Worm (Caenorhabditis elegans): ENCODE measurements around the gene F23F12.13.

DNA sequence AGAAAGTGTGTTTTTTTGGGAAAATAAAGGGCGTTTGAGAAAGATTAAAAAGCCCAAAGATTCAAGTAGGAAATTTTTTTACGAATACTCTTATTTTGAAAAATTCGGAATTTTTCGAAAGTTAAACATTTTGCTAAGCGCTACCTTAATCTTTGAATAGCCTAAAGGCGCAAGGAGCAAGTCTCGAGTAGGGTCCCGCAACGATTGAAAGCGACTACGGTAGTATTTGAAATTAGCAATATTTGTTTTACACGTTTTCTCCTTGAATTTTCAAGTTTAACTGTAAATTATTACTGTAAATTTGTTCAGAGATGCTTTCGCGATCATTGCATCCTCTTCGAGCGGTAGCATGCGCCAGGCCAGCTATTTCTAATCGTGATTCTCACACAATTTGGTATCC, 30.6 kb upstream of the F23F12.13 start, which contains the start of gene nduf-2.2:
- no peak for TF ChIP-seq unc-62 (GFP tag; optimal IDR thresholded peaks at IDR 0.05)
- TF ChIP-seq nhr-77 (tag; optimal IDR thresholded peaks at IDR 0.05): no peak
- no peak for TF ChIP-seq skn-1 (tag; optimal IDR thresholded peaks at IDR 0.05)
- TF ChIP-seq mdl-1 (tag; optimal IDR thresholded peaks at IDR 0.05): no peak
- TF ChIP-seq zag-1 (tag; optimal IDR thresholded peaks at IDR 0.05): no peak
- no peak for TF ChIP-seq nhr-237 (tag; optimal IDR thresholded peaks at IDR 0.05)

Measured in whole organism, L3 larva.